Worm (Caenorhabditis elegans): Measurements from ENCODE around the gene nspc-14.

DNA sequence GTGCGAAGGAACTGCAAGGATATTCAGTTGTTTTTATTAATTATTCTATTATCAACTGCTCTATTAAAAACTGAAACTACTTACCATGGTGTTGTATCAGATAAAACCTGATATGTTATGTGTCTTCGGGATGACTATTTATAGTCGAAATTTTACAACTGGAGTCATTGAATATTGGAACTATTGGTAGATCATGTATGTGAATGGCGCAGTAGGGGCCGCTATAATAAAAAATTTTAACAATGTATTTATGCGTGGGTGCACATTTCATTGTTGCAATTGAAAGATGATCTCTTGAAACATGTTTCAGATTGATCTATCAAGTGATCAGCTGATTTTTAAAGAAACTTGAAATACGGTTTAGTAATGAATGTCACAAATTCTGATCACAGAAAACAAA lies at the start of gene nspc-14:
- no peak for TF ChIP-seq ces-1 (GFP tag; optimal IDR thresholded peaks at IDR 0.05)
- no peak for TF ChIP-seq ceh-82 (tag; optimal IDR thresholded peaks at IDR 0.05)
- TF ChIP-seq nhr-237 (tag; optimal IDR thresholded peaks at IDR 0.05), result no peak
- TF ChIP-seq ztf-4 (tag; optimal IDR thresholded peaks at IDR 0.05), result no peak
- no peak for TF ChIP-seq sup-37 (GFP tag; optimal IDR thresholded peaks at IDR 0.05)
- no peak for TF ChIP-seq nhr-28 (tag; optimal IDR thresholded peaks at IDR 0.05)
- TF ChIP-seq aly-2 (tag; optimal IDR thresholded peaks at IDR 0.05), result no peak
- TF ChIP-seq unc-62 (GFP tag; optimal IDR thresholded peaks at IDR 0.05), result no peak
- TF ChIP-seq lsy-2 (tag; optimal IDR thresholded peaks at IDR 0.05), result no peak
- no peak for TF ChIP-seq snpc-4 (tag; optimal IDR thresholded peaks at IDR 0.05)
- no peak for TF ChIP-seq fkh-10 (GFP tag; optimal IDR thresholded peaks at IDR 0.05)
- TF ChIP-seq lin-13 (GFP tag; optimal IDR thresholded peaks at IDR 0.05), result no peak
- no peak for TF ChIP-seq blmp-1 (tag; optimal IDR thresholded peaks at IDR 0.05)
